Worm (Caenorhabditis elegans) whole organism, dauer: ENCODE measurements around the gene C03B1.13.

ENCODE experiments used
- unc-62 ChIP-seq: sonication (generic microtip); optimal IDR thresholded peaks from 2 replicates; lab custom pipeline; 2017; ENCODE audit warnings: missing biosample characterization, missing genetic modification reagents, missing genetic modification characterization

The C03B1.13 gene

ce11 chrX:6337951-6338350, at the start of gene C03B1.13:
Gene C03B1.13, minus strand, starts transcription at chrX:6338051.
- TF ChIP-seq unc-62 (GFP tag; lab: Kevin White, UChicago) = no peak

ce11 chrX:6385185-6385584, 47.3 kb upstream of the C03B1.13 start, which contains the start of gene igdb-3:
Gene igdb-3, plus strand, starts transcription at chrX:6385485.
- TF ChIP-seq unc-62 (GFP tag; lab: Kevin White, UChicago) = no peak

- no peak for TF ChIP-seq unc-62 (GFP tag; lab: Kevin White, UChicago)
Observed at ce11 chrX:6384537-6384936, 46.7 kb upstream of the C03B1.13 start.

ce11 chrX:6382930-6383329, 45.1 kb upstream of the C03B1.13 start:
- TF ChIP-seq unc-62 (GFP tag; lab: Kevin White, UChicago) = no peak

- TF ChIP-seq unc-62 (GFP tag; lab: Kevin White, UChicago) = no peak
Observed at ce11 chrX:6378363-6378762, 40.5 kb upstream of the C03B1.13 start.

- no peak for TF ChIP-seq unc-62 (GFP tag; lab: Kevin White, UChicago)
Observed at ce11 chrX:6377634-6378288, 39.9 kb upstream of the C03B1.13 start, which contains the start of gene lmp-1. Gene lmp-1, minus strand, starts transcription at chrX:6377684.

- TF ChIP-seq unc-62 (GFP tag; lab: Kevin White, UChicago) = no peak
Observed at ce11 chrX:6374451-6374850, 36.6 kb upstream of the C03B1.13 start, which contains the start of gene C03B1.1. Gene C03B1.1, plus strand, starts transcription at chrX:6374751.

- no peak for TF ChIP-seq unc-62 (GFP tag; lab: Kevin White, UChicago)
Observed at ce11 chrX:6373348-6373747, 35.5 kb upstream of the C03B1.13 start, which contains the start of gene C03B1.17. Gene C03B1.17, plus strand, starts transcription at chrX:6373648.

- TF ChIP-seq unc-62 (GFP tag; lab: Kevin White, UChicago) = no peak
Observed at ce11 chrX:6371192-6372116, 33.6 kb upstream of the C03B1.13 start.

ce11 chrX:6369717-6370116, 31.9 kb upstream of the C03B1.13 start, which contains the start of gene C03B1.2:
Gene C03B1.2, plus strand, starts transcription at chrX:6370017.
- TF ChIP-seq unc-62 (GFP tag; lab: Kevin White, UChicago) = no peak

ce11 chrX:6365715-6366114, 27.9 kb upstream of the C03B1.13 start, which contains the start of gene C03B1.3:
Gene C03B1.3, plus strand, starts transcription at chrX:6366015.
- no peak for TF ChIP-seq unc-62 (GFP tag; lab: Kevin White, UChicago)

- TF ChIP-seq unc-62 (GFP tag; lab: Kevin White, UChicago) = no peak
Observed at ce11 chrX:6364196-6364595, 26.3 kb upstream of the C03B1.13 start, which contains the start of gene C03B1.4. Gene C03B1.4, plus strand, starts transcription at chrX:6364496.

- no peak for TF ChIP-seq unc-62 (GFP tag; lab: Kevin White, UChicago)
Observed at ce11 chrX:6360658-6361057, 22.8 kb upstream of the C03B1.13 start, which contains the start of gene C03B1.14. Gene C03B1.14, minus strand, starts transcription at chrX:6360758.

ce11 chrX:6360077-6360476, 22.2 kb upstream of the C03B1.13 start:
- TF ChIP-seq unc-62 (GFP tag; lab: Kevin White, UChicago) = no peak

- TF ChIP-seq unc-62 (GFP tag; lab: Kevin White, UChicago) = no peak
Observed at ce11 chrX:6357772-6358171, 19.9 kb upstream of the C03B1.13 start, which contains the start of gene C03B1.10. Gene C03B1.10, minus strand, starts transcription at chrX:6357872.
